Fruit fly (Drosophila melanogaster) whole organism, wandering third instar larva: ENCODE results near the gene GILT3.

Experiments
- Abd-B ChIP-seq: fragments of >200 bp; optimal IDR thresholded peaks from 2 replicates; lab custom pipeline; 2017; ENCODE audit warnings: missing biosample characterization, missing genetic modification characterization
- CG32264 ChIP-seq: fragments of 200-800 bp; sonication (Bioruptor generic); optimal IDR thresholded peaks from 2 replicates; lab custom pipeline; 2016; ENCODE audit warnings: missing biosample characterization, missing genetic modification characterization
- CG9705 ChIP-seq: fragments of 200-800 bp; sonication (Bioruptor generic); optimal IDR thresholded peaks from 2 replicates; lab custom pipeline; 2018; ENCODE audit warnings: missing biosample characterization, mild to moderate bottlenecking, missing genetic modification characterization
- CrebA ChIP-seq: fragments of 200-800 bp; sonication (Bioruptor generic); optimal IDR thresholded peaks from 2 replicates; lab custom pipeline; 2016; ENCODE audit warnings: missing biosample characterization, mild to moderate bottlenecking, missing genetic modification characterization, borderline replicate concordance
- Dfd ChIP-seq: fragments of >200 bp; optimal IDR thresholded peaks from 2 replicates; lab custom pipeline; 2017; ENCODE audit warnings: missing biosample characterization, missing genetic modification characterization
- Dif ChIP-seq: fragments of 200-275, 200-300 bp; sonication (Bioruptor generic); optimal IDR thresholded peaks from 2 replicates; lab custom pipeline; 2018; ENCODE audit warnings: missing biosample characterization, missing genetic modification characterization; ENCODE audit not compliant: partially characterized antibody
- GATAd ChIP-seq: sonication (Bioruptor generic); optimal IDR thresholded peaks from 2 replicates; lab custom pipeline; 2016; ENCODE audit warnings: missing biosample characterization, missing genetic modification characterization
- HLH106 ChIP-seq: fragments of 200-800 bp; optimal IDR thresholded peaks from 3 replicates; lab custom pipeline; 2019; ENCODE audit warnings: missing biosample characterization, mild to moderate bottlenecking, missing genetic modification characterization, moderate library complexity
- Hnf4 ChIP-seq: fragments of 200-800 bp; sonication (Bioruptor generic); optimal IDR thresholded peaks from 2 replicates; lab custom pipeline; 2016; ENCODE audit warnings: missing biosample characterization, mild to moderate bottlenecking, missing genetic modification characterization
- Hr78 ChIP-seq: fragments of >200 bp; optimal IDR thresholded peaks from 2 replicates; lab custom pipeline; 2017; ENCODE audit warnings: missing biosample characterization, missing genetic modification characterization
- Hr83 ChIP-seq: fragments of 200-300 bp; sonication (Bioruptor generic); optimal IDR thresholded peaks from 2 replicates; lab custom pipeline; 2016; ENCODE audit warnings: missing biosample characterization, mild to moderate bottlenecking, missing genetic modification characterization, moderate library complexity; ENCODE audit not compliant: poor library complexity, severe bottlenecking
- Jra ChIP-seq: sonication (Bioruptor generic); optimal IDR thresholded peaks from 2 replicates; lab custom pipeline; 2016; ENCODE audit warnings: missing biosample characterization, missing genetic modification characterization
- Mio ChIP-seq: sonication (Bioruptor generic); optimal IDR thresholded peaks from 2 replicates; lab custom pipeline; 2016; ENCODE audit warnings: missing biosample characterization, missing genetic modification characterization
- Myc ChIP-seq: fragments of >200 bp; optimal IDR thresholded peaks from 2 replicates; lab custom pipeline; 2017
- N ChIP-seq: fragments of >200 bp; optimal IDR thresholded peaks from 2 replicates; lab custom pipeline; 2018; ENCODE audit warnings: missing biosample characterization, missing external identifiers, missing genetic modification characterization
- OdsH ChIP-seq: fragments of 200-800 bp; sonication (Bioruptor generic); optimal IDR thresholded peaks from 2 replicates; lab custom pipeline; 2016; ENCODE audit warnings: missing biosample characterization, mild to moderate bottlenecking, missing genetic modification characterization
- Rel ChIP-seq, 2 experiments: fragments of 200-800 bp; sonication (Bioruptor generic) in 1 of 2; optimal IDR thresholded peaks; 2 replicates in 1 of 2; 3 replicates in 1 of 2; lab custom pipeline; 2016 to 2019; ENCODE audit warnings: mild to moderate bottlenecking in 2 of 2, missing biosample characterization in 2 of 2, missing genetic modification characterization in 2 of 2, moderate library complexity in 1 of 2
- Sp1 ChIP-seq: fragments of 200-800 bp; sonication (Bioruptor generic); optimal IDR thresholded peaks from 3 replicates; lab custom pipeline; 2019; ENCODE audit warnings: missing biosample characterization, mild to moderate bottlenecking, missing genetic modification characterization, moderate library complexity
- Vsx2 ChIP-seq: fragments of 200-300, 225-300 bp; sonication (Bioruptor generic); optimal IDR thresholded peaks from 2 replicates; lab custom pipeline; 2018; ENCODE audit warnings: missing biosample characterization, missing genetic modification characterization; ENCODE audit not compliant: partially characterized antibody
- br ChIP-seq: fragments of 200-800 bp; sonication (Bioruptor generic); optimal IDR thresholded peaks from 2 replicates; lab custom pipeline; 2016; ENCODE audit warnings: missing biosample characterization, missing genetic modification characterization
- brk ChIP-seq: fragments of 200-800 bp; sonication (Bioruptor generic); optimal IDR thresholded peaks from 2 replicates; lab custom pipeline; 2016; ENCODE audit warnings: missing biosample characterization, mild to moderate bottlenecking, missing genetic modification characterization
- dl ChIP-seq, 2 experiments: fragments of 175-275, 200-275 bp in 1 of 2; fragments of 200-275 bp in 1 of 2; sonication (Bioruptor generic); optimal IDR thresholded peaks; lab custom pipeline; 2018; ENCODE audit warnings: mild to moderate bottlenecking in 2 of 2, missing biosample characterization in 2 of 2, missing genetic modification characterization in 2 of 2, moderate library complexity in 2 of 2; ENCODE audit not compliant: partially characterized antibody in 2 of 2, insufficient read depth in 1 of 2
- dmrt93B ChIP-seq: fragments of 200-800 bp; sonication (Bioruptor generic); optimal IDR thresholded peaks from 2 replicates; lab custom pipeline; 2018; ENCODE audit warnings: missing biosample characterization, mild to moderate bottlenecking, missing genetic modification characterization
- dsf ChIP-seq: sonication (Bioruptor generic); optimal IDR thresholded peaks from 2 replicates; lab custom pipeline; 2016; ENCODE audit warnings: missing biosample characterization, missing genetic modification characterization, borderline replicate concordance
- ey ChIP-seq: fragments of 200-800 bp; sonication (Bioruptor generic); optimal IDR thresholded peaks from 2 replicates; lab custom pipeline; 2016; ENCODE audit warnings: missing biosample characterization, missing genetic modification characterization
- foxo ChIP-seq, 2 experiments: fragments of 200-800 bp; sonication (Bioruptor generic); optimal IDR thresholded peaks; 2 replicates in 1 of 2; 3 replicates in 1 of 2; lab custom pipeline; 2016 to 2017; ENCODE audit warnings: missing biosample characterization in 2 of 2, missing genetic modification characterization in 2 of 2
- fru ChIP-seq: fragments of 200-800 bp; sonication (Bioruptor generic); optimal IDR thresholded peaks from 3 replicates; lab custom pipeline; 2016; ENCODE audit warnings: missing biosample characterization, mild to moderate bottlenecking, missing genetic modification characterization
- h ChIP-seq: fragments of 200-800 bp; sonication (Bioruptor generic); optimal IDR thresholded peaks from 3 replicates; lab custom pipeline; 2016; ENCODE audit warnings: missing biosample characterization, mild to moderate bottlenecking, missing genetic modification characterization
- jim ChIP-seq: fragments of 175-275, 200-325 bp; sonication (Bioruptor generic); optimal IDR thresholded peaks from 2 replicates; lab custom pipeline; 2016; ENCODE audit warnings: missing biosample characterization, mild to moderate bottlenecking, missing genetic modification characterization
- lola ChIP-seq: fragments of >200 bp; optimal IDR thresholded peaks from 2 replicates; lab custom pipeline; 2017; ENCODE audit warnings: missing biosample characterization, missing genetic modification characterization
- pan ChIP-seq: fragments of >200 bp; optimal IDR thresholded peaks from 2 replicates; lab custom pipeline; 2017
- psq ChIP-seq: fragments of 200-800 bp; sonication (Bioruptor generic); optimal IDR thresholded peaks from 3 replicates; lab custom pipeline; 2017; ENCODE audit warnings: missing biosample characterization, mild to moderate bottlenecking, missing genetic modification characterization, moderate library complexity
- rgr ChIP-seq: fragments of 200-800 bp; sonication (Bioruptor generic); optimal IDR thresholded peaks from 3 replicates; lab custom pipeline; 2016; ENCODE audit warnings: missing biosample characterization, mild to moderate bottlenecking, missing genetic modification characterization
- sage ChIP-seq: fragments of 200-800 bp; sonication (Bioruptor generic); optimal IDR thresholded peaks from 2 replicates; lab custom pipeline; 2016; ENCODE audit warnings: missing biosample characterization, mild to moderate bottlenecking, missing genetic modification characterization
- sv ChIP-seq: fragments of 200-800 bp; sonication (Bioruptor generic); optimal IDR thresholded peaks from 3 replicates; lab custom pipeline; 2016; ENCODE audit warnings: missing biosample characterization, missing genetic modification characterization
- usp ChIP-seq: fragments of >200 bp; optimal IDR thresholded peaks from 2 replicates; lab custom pipeline; 2017; ENCODE audit warnings: missing biosample characterization, missing genetic modification characterization
- woc ChIP-seq: sonication (Bioruptor generic); optimal IDR thresholded peaks from 2 replicates; lab custom pipeline; 2016; ENCODE audit warnings: missing biosample characterization, mild to moderate bottlenecking, missing genetic modification characterization

GILT3 gene

DNA sequence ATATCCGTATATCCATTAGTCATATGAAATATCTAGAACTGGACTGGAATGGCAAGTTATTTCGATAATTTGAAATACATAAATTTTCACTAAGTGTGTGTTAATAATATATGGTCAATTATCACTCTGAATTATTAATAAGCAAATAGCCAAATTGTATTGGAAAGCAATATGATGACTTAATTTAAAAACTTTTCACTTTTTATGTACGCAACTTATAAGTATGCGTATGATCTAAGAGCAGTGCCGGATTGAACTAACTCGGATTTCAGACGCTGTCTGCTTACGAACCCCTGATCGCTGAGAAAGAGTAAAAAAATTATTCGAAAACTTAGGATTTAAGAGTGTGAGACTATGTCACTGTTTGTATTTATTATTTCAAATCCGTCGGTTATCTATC lies 44.4 kb downstream of the GILT3 start, which contains the start of gene CG10232:
Gene CG10232 (minus strand): TSS at position 101 of the 400 bp plus-strand sequence.
- TF ChIP-seq dmrt93B (no peak), ey (no peak), Hr78 (GFP tag; lab: Kevin White, UChicago) (no peak), Jra (GFP tag; lab: Kevin White, UChicago) (no peak), Myc (lab: Kevin White, UChicago) (no peak), N (GFP tag; lab: Kevin White, UChicago) (no peak), OdsH (GFP tag; lab: Kevin White, UChicago) (no peak), GATAd (no peak), HLH106 (tag; lab: Kevin White, UChicago) (no peak), Hr83 (GFP tag; lab: Kevin White, UChicago) (no peak), jim (GFP tag; lab: Kevin White, UChicago) (no peak)

DNA sequence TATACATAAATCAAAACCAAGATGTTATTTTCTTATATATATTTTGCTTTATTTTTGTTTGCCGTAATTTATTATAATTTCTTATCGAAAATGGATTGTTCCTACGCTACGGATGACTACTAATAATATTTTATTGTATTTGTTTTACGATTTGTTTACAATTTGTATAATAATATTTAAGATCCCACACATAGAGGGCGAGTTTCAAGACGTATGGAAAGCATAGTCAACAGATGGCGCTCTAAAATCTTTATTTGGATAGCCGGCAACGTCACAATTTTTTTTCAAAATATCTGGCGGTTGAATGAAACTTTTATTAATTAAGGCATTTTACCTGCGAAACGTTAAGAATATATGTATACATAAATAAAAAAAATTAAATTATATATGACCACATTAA lies 44.8 kb downstream of the GILT3 start:
- TF ChIP-seq Dif = no peak
- no peak for TF ChIP-seq lola (GFP tag; lab: Kevin White, UChicago)
- TF ChIP-seq Myc (lab: Kevin White, UChicago) = no peak
- no peak for TF ChIP-seq OdsH (GFP tag; lab: Kevin White, UChicago)
- TF ChIP-seq Dfd (GFP tag; lab: Kevin White, UChicago) = no peak
- no peak for TF ChIP-seq br (GFP tag; lab: Kevin White, UChicago)
- no peak for TF ChIP-seq Abd-B (GFP tag; lab: Kevin White, UChicago)
- no peak for TF ChIP-seq dl (GFP tag; optimal IDR thresholded peaks at IDR 0.05; lab: Kevin White, UChicago; ENCODE audit: insufficient read depth in 1 of 2, partially characterized antibody in 2 of 2)
- no peak for TF ChIP-seq Hr78 (GFP tag; lab: Kevin White, UChicago)
- TF ChIP-seq CG9705 = peak; percentile 8
- no peak for TF ChIP-seq ey
- no peak for TF ChIP-seq N (GFP tag; lab: Kevin White, UChicago)
- TF ChIP-seq CG32264 (GFP tag; lab: Kevin White, UChicago) = no peak
- no peak for TF ChIP-seq Sp1 (GFP tag; lab: Kevin White, UChicago)
- TF ChIP-seq rgr (GFP tag; lab: Kevin White, UChicago) = peak; percentile 17
- peak; percentile 25 for TF ChIP-seq dmrt93B
- no peak for TF ChIP-seq Jra (GFP tag; lab: Kevin White, UChicago)
- peak; percentile 41 for TF ChIP-seq h (GFP tag; lab: Kevin White, UChicago)
- no peak for TF ChIP-seq sage
- TF ChIP-seq jim (GFP tag; lab: Kevin White, UChicago) = no peak
- peak; percentile 23 for TF ChIP-seq Hnf4 (GFP tag; lab: Kevin White, UChicago)
- TF ChIP-seq CrebA = peak; percentile 6
- TF ChIP-seq fru (GFP tag; lab: Kevin White, UChicago) = peak; percentile 30
- TF ChIP-seq dsf = no peak
- TF ChIP-seq sv (GFP tag; lab: Kevin White, UChicago) = no peak
- TF ChIP-seq foxo (GFP tag; optimal IDR thresholded peaks at IDR 0.05; lab: Kevin White, UChicago) = peak in 1 of 2 experiments; percentile 49
- TF ChIP-seq psq = no peak
- no peak for TF ChIP-seq usp (GFP tag; lab: Kevin White, UChicago)
- no peak for TF ChIP-seq Rel (GFP tag; optimal IDR thresholded peaks at IDR 0.05; lab: Kevin White, UChicago)
- no peak for TF ChIP-seq Rel (tag; optimal IDR thresholded peaks at IDR 0.05; lab: Kevin White, UChicago)
- peak; percentile 1 for TF ChIP-seq Vsx2 (GFP tag; lab: Kevin White, UChicago)
- peak; percentile 39 for TF ChIP-seq HLH106 (tag; lab: Kevin White, UChicago)
- no peak for TF ChIP-seq GATAd
- peak; percentile 44 for TF ChIP-seq brk (GFP tag; lab: Kevin White, UChicago)
- no peak for TF ChIP-seq pan

DNA sequence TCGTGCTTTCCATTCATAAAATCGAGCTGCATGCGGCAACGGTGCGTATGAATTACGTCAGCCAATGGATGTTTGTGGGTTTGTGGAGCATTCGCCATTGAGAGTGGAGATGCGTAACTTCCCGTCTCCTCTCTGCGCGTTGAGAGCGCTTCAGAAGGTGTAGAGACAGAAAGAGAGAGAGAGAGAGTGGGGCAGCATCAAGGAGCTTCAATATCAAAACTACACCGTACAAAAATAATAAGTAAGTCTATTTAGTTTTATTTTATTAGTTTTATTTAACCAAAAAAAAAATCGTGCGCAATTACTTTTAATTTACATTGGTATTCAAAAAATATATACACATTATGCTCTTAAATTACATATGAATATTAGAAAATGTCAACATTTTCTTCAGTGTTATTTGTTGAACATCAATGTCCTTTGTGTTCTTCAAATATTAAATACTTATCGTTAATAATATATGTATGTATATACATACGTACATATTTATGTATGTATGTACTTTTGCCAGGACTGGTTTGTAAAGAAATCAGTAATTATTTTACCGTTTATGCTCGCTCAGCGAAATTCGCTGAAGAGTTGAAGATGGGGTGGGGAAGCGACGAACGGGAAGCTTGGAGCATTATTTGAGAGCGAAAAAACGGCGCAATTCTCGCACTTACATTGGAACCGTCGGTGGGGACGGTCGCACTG lies 45.7 kb downstream of the GILT3 start, which contains the start of gene CG10365:
Gene CG10365 (plus strand): TSS at position 652 of the 693 bp plus-strand sequence.
- TF ChIP-seq foxo (GFP tag; optimal IDR thresholded peaks at IDR 0.05; lab: Kevin White, UChicago) = peak in 1 of 2 experiments; percentile 91
- peak; percentile 21 for TF ChIP-seq CG9705
- TF ChIP-seq sv (GFP tag; lab: Kevin White, UChicago) = no peak
- TF ChIP-seq Vsx2 (GFP tag; lab: Kevin White, UChicago) = peak; percentile 18
- no peak for TF ChIP-seq jim (GFP tag; lab: Kevin White, UChicago)
- peak; percentile 50 to 80 for TF ChIP-seq dl (GFP tag; optimal IDR thresholded peaks at IDR 0.05; lab: Kevin White, UChicago; ENCODE audit: insufficient read depth in 1 of 2, partially characterized antibody in 2 of 2)
- TF ChIP-seq woc (GFP tag; lab: Kevin White, UChicago) = peak; percentile 53
- TF ChIP-seq sage = no peak
- no peak for TF ChIP-seq Hr78 (GFP tag; lab: Kevin White, UChicago)
- no peak for TF ChIP-seq CG32264 (GFP tag; lab: Kevin White, UChicago)
- peak; percentile 88 for TF ChIP-seq Dif
- TF ChIP-seq dsf = no peak
- TF ChIP-seq Myc (lab: Kevin White, UChicago) = no peak
- no peak for TF ChIP-seq pan
- no peak for TF ChIP-seq br (GFP tag; lab: Kevin White, UChicago)
- TF ChIP-seq Hnf4 (GFP tag; lab: Kevin White, UChicago) = peak; percentile 52
- no peak for TF ChIP-seq Hr83 (GFP tag; lab: Kevin White, UChicago)
- TF ChIP-seq h (GFP tag; lab: Kevin White, UChicago) = peak; percentile 76
- TF ChIP-seq brk (GFP tag; lab: Kevin White, UChicago) = peak; percentile 69
- no peak for TF ChIP-seq lola (GFP tag; lab: Kevin White, UChicago)
- TF ChIP-seq CrebA = no peak
- TF ChIP-seq Jra (GFP tag; lab: Kevin White, UChicago) = no peak
- peak; percentile 85 for TF ChIP-seq rgr (GFP tag; lab: Kevin White, UChicago)
- no peak for TF ChIP-seq GATAd
- TF ChIP-seq Sp1 (GFP tag; lab: Kevin White, UChicago) = peak; percentile 93
- no peak for TF ChIP-seq Rel (GFP tag; optimal IDR thresholded peaks at IDR 0.05; lab: Kevin White, UChicago)
- TF ChIP-seq Rel (tag; optimal IDR thresholded peaks at IDR 0.05; lab: Kevin White, UChicago) = peak; percentile 2
- TF ChIP-seq Dfd (GFP tag; lab: Kevin White, UChicago) = no peak
- TF ChIP-seq Mio (GFP tag; lab: Kevin White, UChicago) = no peak
- peak; percentile 43 for TF ChIP-seq ey
- peak; percentile 35 for TF ChIP-seq dmrt93B
- TF ChIP-seq psq = peak; percentile 85
- TF ChIP-seq HLH106 (tag; lab: Kevin White, UChicago) = peak; percentile 76
- peak; percentile 81 for TF ChIP-seq fru (GFP tag; lab: Kevin White, UChicago)
- no peak for TF ChIP-seq N (GFP tag; lab: Kevin White, UChicago)
